Worm (Caenorhabditis elegans) whole organism, L4 larva: ENCODE measurements around the gene chpf-1.

ENCODE experiments used
- F37D6.2 ChIP-seq: sonication (generic microtip); optimal IDR thresholded peaks from 2 replicates; lab custom pipeline; 2016; ENCODE audit warnings: mild to moderate bottlenecking, missing genetic modification characterization, missing compliant biosample characterization
- F44E2.7 ChIP-seq: fragments of 200-800 bp; sonication (Bioruptor generic); IDR thresholded peaks from 2 replicates; pipeline ENCODE4 v2.1.2; 2022; ENCODE audit warnings: missing genetic modification characterization, missing compliant biosample characterization
- R02D3.7 ChIP-seq: fragments of 150-350 bp; sonication (generic microtip); optimal IDR thresholded peaks from 3 replicates; lab custom pipeline; 2014; ENCODE audit warnings: missing biosample characterization, missing genetic modification characterization
- T26A8.4 ChIP-seq: fragments of 200-800 bp; sonication (Bioruptor generic); IDR thresholded peaks from 2 replicates; pipeline ENCODE4 v1.3.6; 2022; ENCODE audit warnings: missing genetic modification characterization, missing compliant biosample characterization
- aha-1 ChIP-seq: fragments of 150-350 bp; peaks from one replicate; lab custom pipeline; 2014; ENCODE audit warnings: missing biosample characterization, missing genetic modification characterization
- ceh-28 ChIP-seq: fragments of 150-350 bp; optimal IDR thresholded peaks from 2 replicates; lab custom pipeline; 2014; ENCODE audit warnings: missing biosample characterization, missing genetic modification reagents, missing genetic modification characterization
- ceh-62 ChIP-seq: sonication (generic microtip); optimal IDR thresholded peaks from 2 replicates; lab custom pipeline; 2017; ENCODE audit warnings: missing biosample characterization, missing genetic modification characterization
- dmd-6 ChIP-seq: fragments of 200-800 bp; sonication (Bioruptor generic); IDR thresholded peaks from 2 replicates; pipeline ENCODE4 v1.3.6; 2022; ENCODE audit warnings: missing genetic modification reagents, missing genetic modification characterization, missing compliant biosample characterization
- dpl-1 ChIP-seq: fragments of 150-350 bp; optimal IDR thresholded peaks from 2 replicates; lab custom pipeline; 2014; ENCODE audit warnings: missing biosample characterization, missing genetic modification reagents, missing genetic modification characterization
- dve-1 ChIP-seq: sonication (generic microtip); optimal IDR thresholded peaks from 2 replicates; lab custom pipeline; 2017; ENCODE audit warnings: antibody characterized with exemption, mild to moderate bottlenecking, missing genetic modification characterization, missing compliant biosample characterization; ENCODE audit not compliant: insufficient read depth
- egl-27 ChIP-seq: sonication (generic microtip); optimal IDR thresholded peaks from 3 replicates; lab custom pipeline; 2017; ENCODE audit warnings: missing biosample characterization, missing genetic modification reagents, missing genetic modification characterization
- egl-43 ChIP-seq: fragments of 200-800 bp; sonication (Bioruptor generic); IDR thresholded peaks from 2 replicates; pipeline ENCODE4 v1.3.6; 2022; ENCODE audit warnings: missing genetic modification reagents, missing genetic modification characterization, missing compliant biosample characterization
- fkh-10 ChIP-seq: fragments of 150-350 bp; optimal IDR thresholded peaks from 2 replicates; lab custom pipeline; 2014; ENCODE audit warnings: missing biosample characterization, missing genetic modification reagents, missing genetic modification characterization
- fos-1 ChIP-seq: fragments of 150-350 bp; optimal IDR thresholded peaks from 2 replicates; lab custom pipeline; 2014; ENCODE audit warnings: missing biosample characterization, missing genetic modification characterization
- lin-39 ChIP-seq: fragments of 150-350 bp; optimal IDR thresholded peaks from 2 replicates; lab custom pipeline; 2014; ENCODE audit warnings: missing biosample characterization, missing genetic modification reagents, missing genetic modification characterization
- lir-3 ChIP-seq: sonication (generic microtip); optimal IDR thresholded peaks from 2 replicates; lab custom pipeline; 2016; ENCODE audit warnings: mild to moderate bottlenecking, missing genetic modification characterization, missing compliant biosample characterization
- lsy-2 ChIP-seq, 2 experiments: fragments of 150-350 bp in 1 of 2; sonication (generic microtip) in 1 of 2; optimal IDR thresholded peaks; 2 replicates each; lab custom pipeline; 2014 to 2017; ENCODE audit warnings: missing biosample characterization in 2 of 2, missing genetic modification characterization in 2 of 2
- madf-9 ChIP-seq: fragments of 200-800 bp; sonication (Bioruptor generic); conservative IDR thresholded peaks from 2 replicates; pipeline ENCODE4 v1.3.6; 2022; ENCODE audit warnings: missing genetic modification reagents, missing genetic modification characterization, missing compliant biosample characterization
- mxl-3 ChIP-seq: fragments of 200-800 bp; sonication (Bioruptor generic); optimal IDR thresholded peaks from 2 replicates; lab custom pipeline; 2018; ENCODE audit warnings: mild to moderate bottlenecking, missing genetic modification characterization, missing compliant biosample characterization
- nhr-10 ChIP-seq: fragments of 150-350 bp; optimal IDR thresholded peaks from 2 replicates; lab custom pipeline; 2014; ENCODE audit warnings: missing biosample characterization, missing genetic modification characterization
- nhr-11 ChIP-seq: fragments of 150-350 bp; optimal IDR thresholded peaks from 2 replicates; lab custom pipeline; 2014; ENCODE audit warnings: missing biosample characterization, missing genetic modification characterization
- nhr-28 ChIP-seq: fragments of 150-350 bp; optimal IDR thresholded peaks from 2 replicates; lab custom pipeline; 2014; ENCODE audit warnings: missing biosample characterization, missing genetic modification characterization
- nhr-41 ChIP-seq: fragments of 200-800 bp; sonication (Bioruptor generic); IDR thresholded peaks from 2 replicates; pipeline ENCODE4 v1.3.6; 2022; ENCODE audit warnings: missing genetic modification reagents, missing genetic modification characterization, missing compliant biosample characterization
- nhr-48 ChIP-seq: sonication (generic microtip); optimal IDR thresholded peaks from 2 replicates; lab custom pipeline; 2016; ENCODE audit warnings: mild to moderate bottlenecking, missing genetic modification characterization, missing compliant biosample characterization
- nhr-77 ChIP-seq: fragments of 150-350 bp; optimal IDR thresholded peaks from 2 replicates; lab custom pipeline; 2014; ENCODE audit warnings: missing biosample characterization, missing genetic modification characterization
- php-3 ChIP-seq: fragments of 200-800 bp; sonication (Bioruptor generic); IDR thresholded peaks from 2 replicates; pipeline ENCODE4 v1.3.6; 2022; ENCODE audit warnings: missing genetic modification reagents, missing genetic modification characterization, missing compliant biosample characterization
- sdz-12 ChIP-seq: fragments of 200-800 bp; sonication (Bioruptor generic); optimal IDR thresholded peaks from 2 replicates; lab custom pipeline; 2018; ENCODE audit warnings: mild to moderate bottlenecking, missing genetic modification characterization, missing compliant biosample characterization
- snpc-1.2 ChIP-seq: fragments of 200-800 bp; sonication (Bioruptor generic); IDR thresholded peaks from 2 replicates; pipeline ENCODE4 v1.3.6; 2022; ENCODE audit warnings: missing genetic modification reagents, missing genetic modification characterization, missing compliant biosample characterization
- snpc-4 ChIP-seq: fragments of 150-350 bp; optimal IDR thresholded peaks from 2 replicates; lab custom pipeline; 2014; ENCODE audit warnings: missing biosample characterization, missing genetic modification characterization
- unc-130 ChIP-seq: sonication (generic microtip); optimal IDR thresholded peaks from 2 replicates; lab custom pipeline; 2016; ENCODE audit warnings: missing genetic modification reagents, missing genetic modification characterization, missing compliant biosample characterization
- unc-39 ChIP-seq: sonication (generic microtip); optimal IDR thresholded peaks from 2 replicates; lab custom pipeline; 2017; ENCODE audit warnings: missing biosample characterization, missing genetic modification characterization
- unc-62 ChIP-seq, 3 experiments: fragments of 150-350 bp in 1 of 3; sonication (generic microtip); optimal IDR thresholded peaks in 2 of 3; peaks in 1 of 3; 1 replicate in 1 of 3; 2 replicates in 2 of 3; lab custom pipeline; 2014 to 2017; ENCODE audit warnings: missing biosample characterization in 3 of 3, missing genetic modification characterization in 3 of 3, missing genetic modification reagents in 3 of 3, missing genotype in 1 of 3
- zag-1 ChIP-seq: fragments of 150-350 bp; optimal IDR thresholded peaks from 2 replicates; lab custom pipeline; 2014; ENCODE audit warnings: missing biosample characterization, missing genetic modification characterization
- zfp-2 ChIP-seq: sonication (generic microtip); optimal IDR thresholded peaks from 2 replicates; lab custom pipeline; 2016; ENCODE audit warnings: mild to moderate bottlenecking, missing genetic modification characterization, missing compliant biosample characterization

chpf-1 gene

ce11 chrV:10237959-10238444 lies 34.7 kb upstream of the chpf-1 start (continued):
- no peak for TF ChIP-seq R02D3.7
- TF ChIP-seq fkh-10 (GFP tag; lab: Kevin White, UChicago) = no peak
- no peak for TF ChIP-seq mxl-3 (GFP tag; lab: Kevin White, UChicago)
- no peak for TF ChIP-seq nhr-41
- no peak for TF ChIP-seq nhr-28
- peak; percentile 55 for TF ChIP-seq sdz-12 (GFP tag; lab: Kevin White, UChicago)
- no peak for TF ChIP-seq lir-3
- no peak for TF ChIP-seq T26A8.4
- TF ChIP-seq lsy-2 (tag; optimal IDR thresholded peaks at IDR 0.05; lab: Kevin White, UChicago) = no peak
- no peak for TF ChIP-seq ceh-28 (tag; lab: Kevin White, UChicago)
- TF ChIP-seq unc-62 (GFP tag; optimal IDR thresholded peaks at IDR 0.05 in 1 of 2; lab: Kevin White, UChicago) = no peak
- TF ChIP-seq unc-62 (tag; optimal IDR thresholded peaks at IDR 0.05; lab: Kevin White, UChicago) = no peak
- no peak for TF ChIP-seq F37D6.2 (tag; lab: Kevin White, UChicago)
- TF ChIP-seq, all 104 proteins: peak for 14

ce11 chrV:10237171-10237570 lies 33.9 kb upstream of the chpf-1 start:
- TF ChIP-seq aha-1 (tag; lab: Kevin White, UChicago) = peak; percentile 96
- no peak for TF ChIP-seq egl-27 (tag; lab: Kevin White, UChicago)

ce11 chrV:10233330-10233729 lies 30.0 kb upstream of the chpf-1 start, which contains the start of gene str-182:
Gene str-182 (minus strand): TSS chrV:10233430.
- TF ChIP-seq php-3 (GFP tag; lab: Robert Waterston, UW) = no peak
- no peak for TF ChIP-seq snpc-4 (tag; lab: Kevin White, UChicago)
- no peak for TF ChIP-seq dve-1 (tag; lab: Kevin White, UChicago)
- TF ChIP-seq lin-39 = no peak
- TF ChIP-seq unc-39 (tag; lab: Kevin White, UChicago) = no peak
- no peak for TF ChIP-seq madf-9
- TF ChIP-seq ceh-62 (tag; lab: Kevin White, UChicago) = no peak
- no peak for TF ChIP-seq snpc-1.2 (GFP tag; lab: Robert Waterston, UW)

- TF ChIP-seq dpl-1 (GFP tag; lab: Kevin White, UChicago) (no peak), fos-1 (tag; lab: Kevin White, UChicago) (no peak), nhr-77 (tag; lab: Kevin White, UChicago) (no peak), unc-130 (no peak), F37D6.2 (tag; lab: Kevin White, UChicago) (no peak), nhr-48 (tag; lab: Kevin White, UChicago) (no peak), zfp-2 (tag; lab: Kevin White, UChicago) (no peak), php-3 (GFP tag; lab: Robert Waterston, UW) (no peak), egl-43 (no peak), egl-27 (tag; lab: Kevin White, UChicago) (no peak), dve-1 (tag; lab: Kevin White, UChicago) (no peak), nhr-10 (tag; lab: Kevin White, UChicago) (no peak), fkh-10 (GFP tag; lab: Kevin White, UChicago) (no peak), F44E2.7 (GFP tag; lab: Robert Waterston, UW) (no peak), nhr-11 (tag; lab: Kevin White, UChicago) (no peak), dmd-6 (GFP tag; lab: Robert Waterston, UW) (no peak), zag-1 (no peak)
Observed at ce11 chrV:10230932-10231331, 27.6 kb upstream of the chpf-1 start, which contains the start of gene fipr-6. Gene fipr-6 (plus strand): TSS chrV:10231232.
